Fruit fly (Drosophila melanogaster): Measurements from ENCODE around the gene bou.
A peak's percentile ranks its signal among the peaks of the same experiment; 100 is the strongest.

The bou gene

dm6 chrX:6983500-6984320 is 2.6 kb upstream of the bou start (continued):
- TF ChIP-seq BEAF-32 (GFP tag; optimal IDR thresholded peaks at IDR 0.05): peak; percentile 5
- no peak for TF ChIP-seq CG4328 (GFP tag; optimal IDR thresholded peaks at IDR 0.05)
- no peak for TF ChIP-seq oc (tag; optimal IDR thresholded peaks at IDR 0.05)
- peak; percentile 38; the same call in 1 of the 3 replicates for TF ChIP-seq CG17361 (GFP tag; IDR thresholded peaks at IDR 0.05)
- TF ChIP-seq kni (GFP tag; optimal IDR thresholded peaks at IDR 0.05): peak; percentile 49
- TF ChIP-seq Opbp (GFP tag; IDR thresholded peaks at IDR 0.05; ENCODE audit: partially characterized antibody): no peak
- peak; percentile 11; the same call in 1 of the 2 replicates for TF ChIP-seq rib (GFP tag; IDR thresholded peaks at IDR 0.05)
- TF ChIP-seq prd (optimal IDR thresholded peaks at IDR 0.05): no peak
- peak; percentile 36; the same call in 2 of the 3 replicates for TF ChIP-seq prd (GFP tag; IDR thresholded peaks at IDR 0.05)
- peak; percentile 38 for TF ChIP-seq CG17829 (tag; optimal IDR thresholded peaks at IDR 0.05)
- TF ChIP-seq Ptx1 (GFP tag; IDR thresholded peaks at IDR 0.05): 0 out of 2 replicates have a peak, but pooled peaks have one; percentile 10
- no peak for TF ChIP-seq Elba2 (GFP tag; optimal IDR thresholded peaks at IDR 0.05)
- TF ChIP-seq crc (GFP tag; optimal IDR thresholded peaks at IDR 0.05): no peak
- TF ChIP-seq Stat92E (GFP tag; optimal IDR thresholded peaks at IDR 0.05): no peak
- no peak for TF ChIP-seq hbn (GFP tag; IDR thresholded peaks at IDR 0.05; ENCODE audit: partially characterized antibody)
- 0 out of 3 replicates have a peak, but pooled peaks have one; percentile 14 for TF ChIP-seq CG16813 (GFP tag; IDR thresholded peaks at IDR 0.05; ENCODE audit: partially characterized antibody)
- TF ChIP-seq CG10267 (tag; optimal IDR thresholded peaks at IDR 0.05): peak; percentile 40
- TF ChIP-seq CG2712 (tag; optimal IDR thresholded peaks at IDR 0.05): peak; percentile 56
- no peak for TF ChIP-seq CG13894 (tag; optimal IDR thresholded peaks at IDR 0.05)
- peak; percentile 27 for TF ChIP-seq Ssrp (tag; optimal IDR thresholded peaks at IDR 0.05)
- TF ChIP-seq nom (GFP tag; optimal IDR thresholded peaks at IDR 0.05): peak; percentile 56
- TF ChIP-seq CG15696 (tag; optimal IDR thresholded peaks at IDR 0.05): peak; percentile 44
- TF ChIP-seq row (GFP tag; IDR thresholded peaks at IDR 0.05): peak; percentile 44; the same call in 2 of the 3 replicates
- TF ChIP-seq CG2120 (GFP tag; optimal IDR thresholded peaks at IDR 0.05): no peak
- TF ChIP-seq bbx (GFP tag; IDR thresholded peaks at IDR 0.05; ENCODE audit: partially characterized antibody): peak; percentile 54
- no peak for TF ChIP-seq fu2 (GFP tag; optimal IDR thresholded peaks at IDR 0.05)
- TF ChIP-seq CG6175 (GFP tag; IDR thresholded peaks at IDR 0.05): no peak
- peak; percentile 12 for TF ChIP-seq CG15479 (GFP tag; optimal IDR thresholded peaks at IDR 0.05)
- TF ChIP-seq CG42726 (GFP tag; IDR thresholded peaks at IDR 0.05; ENCODE audit: partially characterized antibody): no peak
- peak; percentile 7 for TF ChIP-seq CG7839 (tag; optimal IDR thresholded peaks at IDR 0.05)
- peak; percentile 13 for TF ChIP-seq twi (tag; optimal IDR thresholded peaks at IDR 0.05)
- no peak for TF ChIP-seq CG17802 (tag; optimal IDR thresholded peaks at IDR 0.05)
- peak; percentile 1 for TF ChIP-seq CG8388 (GFP tag; optimal IDR thresholded peaks at IDR 0.05)
- no peak for TF ChIP-seq Eip74EF (GFP tag; optimal IDR thresholded peaks at IDR 0.05)
- peak in 1 of 3 experiments; percentile 28 for TF ChIP-seq lola (GFP tag; optimal IDR thresholded peaks at IDR 0.05)
- TF ChIP-seq CG12391 (tag; optimal IDR thresholded peaks at IDR 0.05): peak; percentile 17
- TF ChIP-seq zen2 (GFP tag; IDR thresholded peaks at IDR 0.05; ENCODE audit: partially characterized antibody): no peak
- TF ChIP-seq pzg (GFP tag; optimal IDR thresholded peaks at IDR 0.05): no peak
- no peak for TF ChIP-seq Nf-YB (GFP tag; optimal IDR thresholded peaks at IDR 0.05)
- TF ChIP-seq grau (tag; optimal IDR thresholded peaks at IDR 0.05): peak; percentile 4
- TF ChIP-seq CG8924 (tag; optimal IDR thresholded peaks at IDR 0.05): peak; percentile 8
- no peak for TF ChIP-seq CG14667 (GFP tag; IDR thresholded peaks at IDR 0.05)
- TF ChIP-seq CG18262 (tag; optimal IDR thresholded peaks at IDR 0.05): peak; percentile 50
- TF ChIP-seq CG1792 (GFP tag; optimal IDR thresholded peaks at IDR 0.05): no peak
- 0 out of 2 replicates have a peak, but pooled peaks have one; percentile 20 for TF ChIP-seq E2f1 (GFP tag; IDR thresholded peaks at IDR 0.05)
- peak; percentile 32; the same call in 1 of the 2 replicates for TF ChIP-seq Drgx (GFP tag; IDR thresholded peaks at IDR 0.05)
